Fruit fly (Drosophila melanogaster): Measurements from ENCODE around the gene sty.
A peak's percentile ranks its signal among the peaks of the same experiment; 100 is the strongest.

sty gene

dm6 chr3L:3376551-3376950 is 48.2 kb downstream of the sty start, which contains the start of gene CG12012 (continued):
- TF ChIP-seq crp (GFP tag; optimal IDR thresholded peaks at IDR 0.05): peak; percentile 10 to 83
- no peak for TF ChIP-seq Oaz (GFP tag; IDR thresholded peaks at IDR 0.05)
- peak; percentile 57 for TF ChIP-seq Bgb (GFP tag; IDR thresholded peaks at IDR 0.05; ENCODE audit: partially characterized antibody)
- TF ChIP-seq CG13894 (tag; optimal IDR thresholded peaks at IDR 0.05): no peak
- TF ChIP-seq lilli (GFP tag; optimal IDR thresholded peaks at IDR 0.05): no peak
- TF ChIP-seq sna (GFP tag; IDR thresholded peaks at IDR 0.05; ENCODE audit: partially characterized antibody): peak; percentile 62; the same call in 1 of the 2 replicates
- peak; percentile 4 for TF ChIP-seq Sry-δ (GFP tag; optimal IDR thresholded peaks at IDR 0.05)
- no peak for TF ChIP-seq CG15514 (GFP tag; optimal IDR thresholded peaks at IDR 0.05)
- peak; percentile 89 for TF ChIP-seq CG3995 (GFP tag; optimal IDR thresholded peaks at IDR 0.05)
- no peak for TF ChIP-seq klu (GFP tag; IDR thresholded peaks at IDR 0.05)
- TF ChIP-seq bbx (GFP tag; IDR thresholded peaks at IDR 0.05; ENCODE audit: partially characterized antibody): peak; percentile 51
- TF ChIP-seq CG2116 (GFP tag; optimal IDR thresholded peaks at IDR 0.05): peak; percentile 41
- TF ChIP-seq MBD-R2 (GFP tag; IDR thresholded peaks at IDR 0.05): peak; percentile 43; the same call in 1 of the 2 replicates

- TF ChIP-seq mld (GFP tag; IDR thresholded peaks at IDR 0.05; ENCODE audit: partially characterized antibody) (peak; percentile 71; the same call in 2 of the 3 replicates), CG16813 (GFP tag; IDR thresholded peaks at IDR 0.05; ENCODE audit: partially characterized antibody) (peak; percentile 91), CG34422 (GFP tag; IDR thresholded peaks at IDR 0.05) (peak; percentile 90; the same call in 2 of the 3 replicates), Dref (GFP tag; IDR thresholded peaks at IDR 0.05) (peak; percentile 96), CG3847 (GFP tag; IDR thresholded peaks at IDR 0.05) (no peak), CG10147 (GFP tag; optimal IDR thresholded peaks at IDR 0.05) (no peak), nerfin-2 (GFP tag; IDR thresholded peaks at IDR 0.05; ENCODE audit: partially characterized antibody) (peak; percentile 96), gsb-n (tag; optimal IDR thresholded peaks at IDR 0.05) (no peak), Adf1 (GFP tag; IDR thresholded peaks at IDR 0.05) (peak; percentile 70), nmo (GFP tag; optimal IDR thresholded peaks at IDR 0.05) (peak; percentile 60), ttk (GFP tag; IDR thresholded peaks at IDR 0.05) (no peak), CG15011 (GFP tag; optimal IDR thresholded peaks at IDR 0.05) (no peak), CG14860 (GFP tag; IDR thresholded peaks at IDR 0.05; ENCODE audit: partially characterized antibody) (peak; percentile 92), Pdp1 (GFP tag; optimal IDR thresholded peaks at IDR 0.05) (peak in 1 of 2 experiments; percentile 51), exex (tag; optimal IDR thresholded peaks at IDR 0.05) (no peak), ap (GFP tag; IDR thresholded peaks at IDR 0.05) (no peak), Mrtf (GFP tag; IDR thresholded peaks at IDR 0.05) (no peak), CG1832 (GFP tag; optimal IDR thresholded peaks at IDR 0.05) (peak; percentile 83), Doc3 (GFP tag; IDR thresholded peaks at IDR 0.05; ENCODE audit: partially characterized antibody) (peak; percentile 67; the same call in 2 of the 3 replicates), hth (optimal IDR thresholded peaks at IDR 0.05) (no peak), Hr51 (GFP tag; optimal IDR thresholded peaks at IDR 0.05) (no peak), klu (GFP tag; IDR thresholded peaks at IDR 0.05) (peak; percentile 6; the same call in 1 of the 2 replicates), trem (tag; optimal IDR thresholded peaks at IDR 0.05) (peak; percentile 68), CG15073 (GFP tag; optimal IDR thresholded peaks at IDR 0.05) (no peak), Sry-β (GFP tag; optimal IDR thresholded peaks at IDR 0.05) (peak; percentile 83), Bgb (GFP tag; IDR thresholded peaks at IDR 0.05; ENCODE audit: partially characterized antibody) (peak; percentile 96), CG11504 (tag; optimal IDR thresholded peaks at IDR 0.05) (no peak), BEAF-32 (GFP tag; optimal IDR thresholded peaks at IDR 0.05) (peak; percentile 94), CG16779 (GFP tag; IDR thresholded peaks at IDR 0.05) (no peak), Awh (GFP tag; IDR thresholded peaks at IDR 0.05) (no peak), NK7.1 (GFP tag; optimal IDR thresholded peaks at IDR 0.05) (no peak), CG7357 (GFP tag; IDR thresholded peaks at IDR 0.05) (0 out of 3 replicates have a peak, but pooled peaks have one; percentile 21), wek (GFP tag; optimal IDR thresholded peaks at IDR 0.05) (peak; percentile 4), Sox102F (GFP tag; optimal IDR thresholded peaks at IDR 0.05) (no peak), CG6791 (GFP tag; IDR thresholded peaks at IDR 0.05; ENCODE audit: partially characterized antibody) (peak; percentile 96), HLH54F (GFP tag; optimal IDR thresholded peaks at IDR 0.05) (no peak)
Observed at dm6 chr3L:3373994-3374623, 50.6 kb downstream of the sty start, which contains the start of the genes Ythdc1 and CG12010. TSS of gene Ythdc1 (minus strand) at chr3L:3374170. TSS of gene CG12010 (plus strand) at chr3L:3374282.
